Worm (Caenorhabditis elegans): ENCODE data around the gene vps-26.
A peak's percentile ranks its signal among the peaks of the same experiment; 100 is the strongest.

DNA sequence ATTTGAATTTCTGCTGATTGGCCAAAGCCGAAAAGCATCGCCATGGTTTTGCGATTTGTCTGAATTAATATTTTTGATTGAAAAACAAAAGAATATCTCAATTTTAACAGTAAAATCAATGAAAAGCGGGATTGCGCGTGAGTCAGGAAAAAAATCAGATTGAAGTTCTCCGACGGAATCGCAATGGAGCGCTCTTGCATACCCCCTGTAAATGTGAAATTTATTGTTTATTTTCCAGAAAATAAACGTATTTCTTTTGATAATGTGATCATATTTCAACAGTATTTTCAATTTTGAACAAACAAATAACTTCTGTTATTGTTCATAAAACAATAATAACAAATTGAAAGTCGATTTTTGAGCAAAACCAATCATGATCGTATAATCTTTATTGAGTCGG is at the start of gene vps-26:
- TF ChIP-seq him-1 (tag; optimal IDR thresholded peaks at IDR 0.05) (no peak), dao-5 (tag; optimal IDR thresholded peaks at IDR 0.05) (no peak), W03F9.2 (tag; optimal IDR thresholded peaks at IDR 0.05) (peak; percentile 22)

Data from whole organism, L4/young adult.